Fruit fly (Drosophila melanogaster) whole organism, larva: ENCODE results near the gene Acp95EF.

Experiments
- noc ChIP-seq: fragments of 200-800 bp; sonication (Bioruptor generic); optimal IDR thresholded peaks from 3 replicates; lab custom pipeline; 2019; ENCODE audit warnings: missing biosample characterization, mild to moderate bottlenecking, missing genetic modification characterization, moderate library complexity

Gene Acp95EF

dm6 chr3R:24276104-24277008, 47.6 kb downstream of the Acp95EF start, which contains the start of gene Orct:
TSS of gene Orct (plus strand) at chr3R:24276260.
- TF ChIP-seq noc (tag; lab: Kevin White, UChicago), result peak; percentile 96

- TF ChIP-seq noc (tag; lab: Kevin White, UChicago), result no peak
Observed at dm6 chr3R:24278738-24279137, 50.0 kb downstream of the Acp95EF start.
